Fruit fly (Drosophila melanogaster): Measurements from ENCODE around the gene CG13086.
A peak's percentile ranks its signal among the peaks of the same experiment; 100 is the strongest.

Gene CG13086

DNA sequence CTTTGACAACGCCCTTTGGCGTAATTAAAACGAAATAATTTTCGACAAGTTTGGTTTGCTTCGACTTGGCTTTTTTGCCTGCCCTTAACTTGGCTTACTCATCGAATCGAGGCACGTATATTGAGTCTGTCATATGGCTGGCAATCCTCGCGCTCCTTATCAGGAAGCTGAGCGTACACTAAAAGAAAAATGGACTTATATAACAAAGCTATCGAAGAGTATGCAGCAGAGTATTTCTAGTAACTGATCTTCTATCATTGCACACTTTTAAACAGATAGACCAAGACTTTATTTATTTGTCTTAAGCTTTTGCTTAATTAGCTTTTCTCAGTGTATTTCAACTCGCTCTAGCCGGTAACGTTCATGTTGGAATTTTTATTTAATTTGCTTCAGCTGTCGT is 2.1 kb downstream of the CG13086 start:
- TF ChIP-seq CG15710 (tag; optimal IDR thresholded peaks at IDR 0.05) = peak; percentile 34
- TF ChIP-seq CG9948 (tag; optimal IDR thresholded peaks at IDR 0.05) = no peak

DNA sequence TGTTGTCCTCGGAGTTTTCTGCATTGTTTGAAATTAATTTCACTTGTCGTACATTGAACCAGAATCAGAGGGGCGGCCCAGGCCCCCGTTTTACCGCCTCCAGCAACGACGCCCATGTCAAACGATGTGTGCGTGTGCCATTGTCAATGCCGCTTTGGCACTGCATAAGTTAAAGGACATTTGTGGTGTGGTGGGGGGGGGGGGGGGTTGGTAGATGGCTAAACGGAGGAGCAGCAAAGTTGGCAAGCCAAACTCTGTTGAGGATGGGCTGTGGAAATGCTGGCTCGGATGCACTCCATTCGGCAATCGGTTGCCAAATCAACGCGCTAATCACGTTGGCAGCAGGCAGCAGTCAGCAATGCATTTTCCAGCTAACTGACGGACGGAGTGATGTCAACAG is 2.6 kb downstream of the CG13086 start:
- no peak for TF ChIP-seq CG17806 (tag; optimal IDR thresholded peaks at IDR 0.05)
- no peak for TF ChIP-seq Pif1A (GFP tag; optimal IDR thresholded peaks at IDR 0.05)
- TF ChIP-seq CG8159 (tag; optimal IDR thresholded peaks at IDR 0.05) = no peak
- TF ChIP-seq CG9948 (tag; optimal IDR thresholded peaks at IDR 0.05) = no peak
- TF ChIP-seq CG4496 (GFP tag; IDR thresholded peaks at IDR 0.05) = no peak
- no peak for TF ChIP-seq Pif1B (GFP tag; optimal IDR thresholded peaks at IDR 0.05)
- TF ChIP-seq gl (tag; optimal IDR thresholded peaks at IDR 0.05) = no peak
- TF ChIP-seq D1 (tag; optimal IDR thresholded peaks at IDR 0.05) = no peak
- no peak for TF ChIP-seq Ets98B (GFP tag; IDR thresholded peaks at IDR 0.05)
- TF ChIP-seq fd96Ca (GFP tag; IDR thresholded peaks at IDR 0.05) = no peak
- no peak for TF ChIP-seq CG10348 (GFP tag; IDR thresholded peaks at IDR 0.05)

DNA sequence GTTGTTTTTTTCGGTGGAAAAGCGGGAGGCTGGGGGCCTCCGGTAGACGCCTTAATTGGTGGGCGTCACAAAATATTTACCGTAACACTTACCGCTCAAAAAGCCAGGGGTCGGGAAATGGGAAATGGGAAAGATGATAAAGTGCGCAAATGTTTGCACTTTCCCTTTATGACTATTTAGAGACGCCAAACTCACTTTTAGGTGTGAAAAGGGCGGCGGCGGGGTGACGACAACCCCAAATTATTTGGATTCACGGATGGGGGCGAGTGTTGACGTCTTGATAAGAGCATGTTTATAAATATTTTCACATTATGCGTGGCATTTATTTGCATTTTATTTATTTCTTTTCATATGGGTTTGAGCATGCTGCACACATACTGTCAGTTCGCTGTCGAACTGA is 5.9 kb downstream of the CG13086 start, which contains the start of gene CG17349:
Gene CG17349, plus strand, starts transcription at position 400 of the 400 bp plus-strand sequence.
- no peak for TF ChIP-seq CG32121 (GFP tag; IDR thresholded peaks at IDR 0.05)
- TF ChIP-seq fd96Ca (GFP tag; IDR thresholded peaks at IDR 0.05) = no peak
- no peak for TF ChIP-seq CG4496 (GFP tag; IDR thresholded peaks at IDR 0.05)
- no peak for TF ChIP-seq CG8301 (tag; optimal IDR thresholded peaks at IDR 0.05)
- no peak for TF ChIP-seq CG8159 (tag; optimal IDR thresholded peaks at IDR 0.05)

DNA sequence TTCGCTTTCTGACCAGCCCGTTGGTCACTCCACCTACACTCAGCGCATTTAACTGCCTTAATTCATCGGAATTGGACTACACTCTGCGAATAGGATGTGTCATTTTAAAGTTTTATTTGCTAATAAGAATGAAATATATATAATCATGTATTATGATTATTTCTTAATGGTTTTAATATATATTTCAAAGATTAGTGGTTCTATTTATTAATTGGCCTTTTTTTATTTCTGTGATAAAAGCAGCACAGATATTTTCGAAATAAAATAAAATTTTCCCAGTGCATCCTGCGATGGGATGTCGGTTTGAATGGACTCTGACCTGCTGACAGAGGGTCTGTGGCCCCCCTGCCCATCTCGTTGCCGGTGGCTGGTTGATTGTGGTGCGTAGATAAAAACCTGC is 9.6 kb downstream of the CG13086 start:
- TF ChIP-seq CG8159 (tag; optimal IDR thresholded peaks at IDR 0.05) (peak; percentile 27), D1 (tag; optimal IDR thresholded peaks at IDR 0.05) (no peak)

DNA sequence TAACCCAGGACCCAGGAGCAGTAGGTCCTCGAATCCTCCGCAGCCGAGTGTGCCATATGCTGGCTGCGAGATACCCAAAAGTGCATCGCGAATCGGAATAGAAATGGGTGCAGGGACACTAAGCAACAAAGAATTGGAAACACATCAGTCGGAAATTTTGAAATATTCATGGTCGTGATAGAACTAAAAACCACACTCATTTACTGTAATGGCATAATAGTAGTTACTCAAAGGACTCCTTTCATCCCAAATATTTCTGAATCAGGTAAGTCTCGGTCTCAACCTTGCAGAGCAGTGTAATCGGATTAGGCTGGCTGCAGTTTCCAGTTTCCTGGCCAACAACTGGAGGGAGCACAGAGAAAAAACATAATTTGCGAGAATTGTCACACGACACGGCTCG is 12.0 kb downstream of the CG13086 start:
- peak; percentile 9 for TF ChIP-seq gl (tag; optimal IDR thresholded peaks at IDR 0.05)
- no peak for TF ChIP-seq D1 (tag; optimal IDR thresholded peaks at IDR 0.05)
- TF ChIP-seq CG10348 (GFP tag; IDR thresholded peaks at IDR 0.05) = no peak
- peak; percentile 64 for TF ChIP-seq CG17806 (tag; optimal IDR thresholded peaks at IDR 0.05)
- TF ChIP-seq CG34367 (tag; optimal IDR thresholded peaks at IDR 0.05) = peak; percentile 49
- peak; percentile 67 for TF ChIP-seq Pif1A (GFP tag; optimal IDR thresholded peaks at IDR 0.05)
- TF ChIP-seq Pif1B (GFP tag; optimal IDR thresholded peaks at IDR 0.05) = peak; percentile 51
- peak; percentile 48 for TF ChIP-seq CG32121 (GFP tag; IDR thresholded peaks at IDR 0.05)
- peak; percentile 32 for TF ChIP-seq Snoo (tag; optimal IDR thresholded peaks at IDR 0.05)
- TF ChIP-seq fd96Ca (GFP tag; IDR thresholded peaks at IDR 0.05) = peak; percentile 88
- peak; percentile 70 for TF ChIP-seq CG8159 (tag; optimal IDR thresholded peaks at IDR 0.05)
- TF ChIP-seq CG9948 (tag; optimal IDR thresholded peaks at IDR 0.05) = peak; percentile 56
- peak; percentile 84 for TF ChIP-seq CG14655 (GFP tag; optimal IDR thresholded peaks at IDR 0.05)
- peak; percentile 52 for TF ChIP-seq CG15710 (tag; optimal IDR thresholded peaks at IDR 0.05)
- peak; percentile 80 for TF ChIP-seq CG8301 (tag; optimal IDR thresholded peaks at IDR 0.05)
- peak; percentile 70 for TF ChIP-seq CG12605 (GFP tag; IDR thresholded peaks at IDR 0.05)
- TF ChIP-seq EcR (GFP tag; optimal IDR thresholded peaks at IDR 0.05) = no peak
- no peak for TF ChIP-seq CG13204 (GFP tag; optimal IDR thresholded peaks at IDR 0.05)
- peak; percentile 81 for TF ChIP-seq CG4496 (GFP tag; IDR thresholded peaks at IDR 0.05)
- no peak for TF ChIP-seq rn (GFP tag; IDR thresholded peaks at IDR 0.05)
- TF ChIP-seq Ets98B (GFP tag; IDR thresholded peaks at IDR 0.05) = peak; percentile 82

DNA sequence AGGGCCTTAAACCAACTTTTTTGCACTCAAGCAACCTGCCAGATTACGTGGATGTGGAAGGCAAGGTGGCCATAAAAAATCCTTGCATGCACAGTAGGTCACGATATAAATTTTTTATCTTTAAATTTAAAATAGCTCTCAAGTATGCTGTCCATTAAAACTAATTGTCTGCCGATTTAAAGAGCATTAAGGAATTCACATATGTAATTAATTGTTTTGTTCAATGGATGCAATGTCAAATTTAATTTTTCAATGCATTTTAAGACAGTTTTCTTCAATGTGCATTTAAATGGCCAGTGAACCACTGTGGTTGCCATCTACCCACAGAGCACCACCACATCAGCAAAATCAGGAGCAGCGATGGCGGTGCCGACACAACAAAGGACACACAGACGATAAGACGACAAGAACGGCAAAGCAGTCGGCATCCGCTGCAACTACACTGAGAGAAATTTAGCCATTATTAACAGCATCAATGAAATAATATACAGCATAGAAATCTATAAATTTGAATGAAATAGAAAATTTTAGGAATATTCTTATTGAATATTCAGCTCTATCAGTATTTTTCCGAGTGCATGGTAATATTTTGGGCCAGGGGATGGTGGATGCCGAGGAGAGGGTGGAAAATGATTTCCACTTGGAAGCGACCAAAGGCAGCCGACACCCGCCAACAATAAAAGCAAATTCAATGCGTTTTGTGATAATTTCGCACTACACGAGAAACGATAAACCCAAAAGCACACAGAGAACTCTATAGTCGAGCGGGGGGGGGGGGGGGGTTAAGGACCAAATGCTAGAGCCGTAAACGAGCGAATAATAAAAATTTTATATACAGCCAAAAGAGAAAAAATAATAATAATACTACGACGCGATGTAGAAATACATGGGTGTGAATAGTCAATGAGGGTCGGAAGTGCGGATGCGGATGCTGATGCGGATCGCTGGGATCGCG is 13.2 kb downstream of the CG13086 start:
- TF ChIP-seq gl (tag; optimal IDR thresholded peaks at IDR 0.05) = no peak
- no peak for TF ChIP-seq D1 (tag; optimal IDR thresholded peaks at IDR 0.05)
- TF ChIP-seq EcR (GFP tag; optimal IDR thresholded peaks at IDR 0.05) = no peak
- no peak for TF ChIP-seq CG13204 (GFP tag; optimal IDR thresholded peaks at IDR 0.05)
- peak; percentile 32 for TF ChIP-seq CG15710 (tag; optimal IDR thresholded peaks at IDR 0.05)
- peak; percentile 37 for TF ChIP-seq CG9948 (tag; optimal IDR thresholded peaks at IDR 0.05)
- TF ChIP-seq CG14655 (GFP tag; optimal IDR thresholded peaks at IDR 0.05) = peak; percentile 10
- TF ChIP-seq Ets98B (GFP tag; IDR thresholded peaks at IDR 0.05) = no peak
- no peak for TF ChIP-seq CG10348 (GFP tag; IDR thresholded peaks at IDR 0.05)
- TF ChIP-seq CG8301 (tag; optimal IDR thresholded peaks at IDR 0.05) = no peak
- no peak for TF ChIP-seq CG32121 (GFP tag; IDR thresholded peaks at IDR 0.05)
- peak; percentile 55 for TF ChIP-seq CG8159 (tag; optimal IDR thresholded peaks at IDR 0.05)
- no peak for TF ChIP-seq CG12605 (GFP tag; IDR thresholded peaks at IDR 0.05)
- no peak; the same call in 2 of the 3 replicates for TF ChIP-seq CG4496 (GFP tag; IDR thresholded peaks at IDR 0.05)
- TF ChIP-seq Pif1A (GFP tag; optimal IDR thresholded peaks at IDR 0.05) = peak; percentile 15
- TF ChIP-seq CG34367 (tag; optimal IDR thresholded peaks at IDR 0.05) = peak; percentile 21
- no peak for TF ChIP-seq Snoo (tag; optimal IDR thresholded peaks at IDR 0.05)
- TF ChIP-seq rn (GFP tag; IDR thresholded peaks at IDR 0.05) = no peak
- TF ChIP-seq CG17806 (tag; optimal IDR thresholded peaks at IDR 0.05) = peak; percentile 34
- TF ChIP-seq fd96Ca (GFP tag; IDR thresholded peaks at IDR 0.05) = no peak; the same call in 2 of the 3 replicates
- no peak for TF ChIP-seq Pif1B (GFP tag; optimal IDR thresholded peaks at IDR 0.05)
